Fruit fly (Drosophila melanogaster) whole organism, embryonic: ENCODE results near the gene Vps39.

Experiments used
- BEAF-32 ChIP-seq: fragments of 200-800 bp; sonication (Bioruptor generic); optimal IDR thresholded peaks from 3 replicates; lab custom pipeline; 2017; ENCODE audit warnings: missing biosample characterization, missing genetic modification characterization, mild to moderate bottlenecking, moderate library complexity, missing genetic modification reagents
- Bteb2 ChIP-seq: fragments of 200-800 bp; sonication (Bioruptor generic); optimal IDR thresholded peaks from 2 replicates; lab custom pipeline; 2016; ENCODE audit warnings: missing biosample characterization, missing genetic modification characterization
- CG10267 ChIP-seq: fragments of 200-800 bp; sonication (Bioruptor generic); optimal IDR thresholded peaks from 2 replicates; lab custom pipeline; 2018; ENCODE audit warnings: missing biosample characterization, mild to moderate bottlenecking, missing genetic modification characterization, moderate library complexity
- CG14965 ChIP-seq: fragments of 200-800 bp; sonication (Bioruptor generic); optimal IDR thresholded peaks from 2 replicates; lab custom pipeline; 2016; ENCODE audit warnings: missing biosample characterization, missing genetic modification characterization, borderline replicate concordance
- CG1529 ChIP-seq: fragments of 200-800 bp; sonication (Bioruptor generic); optimal IDR thresholded peaks from 3 replicates; lab custom pipeline; 2018; ENCODE audit warnings: missing biosample characterization, missing genetic modification characterization
- CG16779 ChIP-seq: fragments of 200-800 bp; sonication (Bioruptor generic); IDR thresholded peaks from 2 replicates; pipeline ENCODE4 v1.3.6; 2022; ENCODE audit warnings: missing biosample characterization, missing genetic modification characterization
- CG17912 ChIP-seq: fragments of 200-800 bp; sonication (Bioruptor generic); optimal IDR thresholded peaks from 2 replicates; lab custom pipeline; 2018; ENCODE audit warnings: missing biosample characterization, mild to moderate bottlenecking, missing genetic modification characterization
- CG2116 ChIP-seq: fragments of 200-800 bp; sonication (Bioruptor generic); optimal IDR thresholded peaks from 3 replicates; lab custom pipeline; 2018; ENCODE audit warnings: missing biosample characterization, mild to moderate bottlenecking, missing genetic modification characterization
- CG30431 ChIP-seq: fragments of 200-800 bp; sonication (Bioruptor generic); optimal IDR thresholded peaks from 2 replicates; lab custom pipeline; 2017; ENCODE audit warnings: missing biosample characterization, missing genetic modification characterization
- CG3163 ChIP-seq: fragments of 200-800 bp; sonication (Bioruptor generic); optimal IDR thresholded peaks from 3 replicates; lab custom pipeline; 2016; ENCODE audit warnings: missing biosample characterization, missing genetic modification characterization
- CG42726 ChIP-seq: fragments of 200-800 bp; sonication (Bioruptor generic); IDR thresholded peaks from 2 replicates; pipeline ENCODE4 v1.3.6; 2022; ENCODE audit warnings: missing biosample characterization, missing genetic modification characterization; ENCODE audit not compliant: partially characterized antibody
- CG4360 ChIP-seq: fragments of 200-800 bp; sonication (Bioruptor generic); IDR thresholded peaks from 2 replicates; pipeline ENCODE4 v1.3.6; 2022; ENCODE audit warnings: missing biosample characterization, missing genetic modification characterization
- CG4854 ChIP-seq: fragments of 200-800 bp; sonication (Bioruptor generic); optimal IDR thresholded peaks from 2 replicates; lab custom pipeline; 2016; ENCODE audit warnings: missing biosample characterization, missing genetic modification characterization, inconsistent platforms
- CG6654 ChIP-seq: fragments of 200-800 bp; sonication (Bioruptor generic); optimal IDR thresholded peaks from 2 replicates; lab custom pipeline; 2017; ENCODE audit warnings: missing biosample characterization, mild to moderate bottlenecking, missing genetic modification characterization
- CG7271 ChIP-seq: fragments of 200-800 bp; sonication (Bioruptor generic); optimal IDR thresholded peaks from 2 replicates; lab custom pipeline; 2018; ENCODE audit warnings: missing biosample characterization, mild to moderate bottlenecking, missing genetic modification characterization, moderate library complexity
- CG7745 ChIP-seq: fragments of 200-800 bp; sonication (Bioruptor generic); optimal IDR thresholded peaks from 2 replicates; lab custom pipeline; 2018; ENCODE audit warnings: missing biosample characterization, mild to moderate bottlenecking, missing genetic modification characterization, moderate library complexity
- CG8089 ChIP-seq: fragments of 200-800 bp; sonication (Bioruptor generic); optimal IDR thresholded peaks from 3 replicates; lab custom pipeline; 2016; ENCODE audit warnings: missing biosample characterization, missing genetic modification characterization
- CHES-1-like ChIP-seq: fragments of 200-800 bp; sonication (Bioruptor generic); optimal IDR thresholded peaks from 2 replicates; lab custom pipeline; 2016; ENCODE audit warnings: missing biosample characterization, missing genetic modification characterization
- Chrac-16 ChIP-seq: fragments of 200-800 bp; sonication (Bioruptor generic); optimal IDR thresholded peaks from 3 replicates; lab custom pipeline; 2016; ENCODE audit warnings: missing biosample characterization, missing genetic modification characterization
- Ets65A ChIP-seq: fragments of 200-800 bp; sonication (Bioruptor generic); peaks from one replicate; lab custom pipeline; 2016; ENCODE audit warnings: missing biosample characterization, missing genetic modification characterization
- GATAe ChIP-seq: fragments of 200-800 bp; sonication (Bioruptor generic); conservative IDR thresholded peaks from 2 replicates; pipeline ENCODE4 v1.3.6; 2022; ENCODE audit warnings: missing biosample characterization, missing genetic modification characterization
- Gsc ChIP-seq: fragments of 200-800 bp; sonication (Bioruptor generic); IDR thresholded peaks from 2 replicates; pipeline ENCODE4 v1.3.6; 2022; ENCODE audit warnings: missing biosample characterization, missing genetic modification characterization
- H2.0 ChIP-seq: fragments of 200-800 bp; sonication (Bioruptor generic); IDR thresholded peaks from 2 replicates; pipeline ENCODE4 v1.3.6; 2022; ENCODE audit warnings: missing biosample characterization, missing genetic modification characterization
- Nf-YC ChIP-seq: fragments of 200-800 bp; optimal IDR thresholded peaks from 3 replicates; lab custom pipeline; 2019; ENCODE audit warnings: missing biosample characterization, mild to moderate bottlenecking, missing genetic modification characterization, moderate library complexity
- Rfx ChIP-seq: fragments of 200-800 bp; sonication (Bioruptor generic); IDR thresholded peaks from 2 replicates; pipeline ENCODE4 v1.3.6; 2022; ENCODE audit warnings: missing biosample characterization, missing genetic modification characterization
- Sin3A ChIP-seq: fragments of >200 bp; optimal IDR thresholded peaks from 2 replicates; lab custom pipeline; 2018
- Sox102F ChIP-seq: fragments of 200-800 bp; sonication (Bioruptor generic); optimal IDR thresholded peaks from 2 replicates; lab custom pipeline; 2018; ENCODE audit warnings: missing biosample characterization, mild to moderate bottlenecking, missing genetic modification characterization, moderate library complexity
- Ssrp ChIP-seq: fragments of 200-800 bp; sonication (Bioruptor generic); optimal IDR thresholded peaks from 2 replicates; lab custom pipeline; 2018; ENCODE audit warnings: missing biosample characterization, mild to moderate bottlenecking, missing genetic modification characterization, moderate library complexity
- amos ChIP-seq: fragments of 200-800 bp; sonication (Bioruptor generic); IDR thresholded peaks from 2 replicates; pipeline ENCODE4 v1.3.6; 2022; ENCODE audit warnings: missing biosample characterization, missing genetic modification characterization; ENCODE audit not compliant: partially characterized antibody
- ap ChIP-seq: fragments of 200-800 bp; sonication (Bioruptor generic); IDR thresholded peaks from 2 replicates; pipeline ENCODE4 v1.3.6; 2022; ENCODE audit warnings: missing biosample characterization, missing genetic modification characterization
- ato ChIP-seq: fragments of 200-800 bp; sonication (Bioruptor generic); IDR thresholded peaks from 2 replicates; pipeline ENCODE4 v1.3.6; 2022; ENCODE audit warnings: missing biosample characterization, missing genetic modification characterization; ENCODE audit not compliant: partially characterized antibody
- cg ChIP-seq: fragments of 200-800 bp; sonication (Bioruptor generic); optimal IDR thresholded peaks from 3 replicates; lab custom pipeline; 2019; ENCODE audit warnings: missing biosample characterization, mild to moderate bottlenecking, missing genetic modification characterization, moderate library complexity
- fd96Cb ChIP-seq: fragments of 200-800 bp; sonication (Bioruptor generic); optimal IDR thresholded peaks from 2 replicates; lab custom pipeline; 2018; ENCODE audit warnings: missing biosample characterization, mild to moderate bottlenecking, missing genetic modification characterization, moderate library complexity
- hkb ChIP-seq, 2 experiments: fragments of 200-800 bp in 1 of 2; fragments of >200 bp in 1 of 2; sonication (Bioruptor generic) in 1 of 2; IDR thresholded peaks in 1 of 2; optimal IDR thresholded peaks in 1 of 2; 2 replicates each; pipeline versions ENCODE4 v1.3.6 to Lab custom; 2017 to 2022; ENCODE audit warnings: missing biosample characterization in 1 of 2, missing genetic modification characterization in 1 of 2
- lab ChIP-seq: fragments of 200-800 bp; sonication (Bioruptor generic); optimal IDR thresholded peaks from 3 replicates; lab custom pipeline; 2017; ENCODE audit warnings: missing biosample characterization, missing genetic modification characterization, mild to moderate bottlenecking, moderate library complexity, missing genetic modification reagents
- lilli ChIP-seq: fragments of 200-800 bp; sonication (Bioruptor generic); optimal IDR thresholded peaks from 3 replicates; lab custom pipeline; 2016; ENCODE audit warnings: missing biosample characterization, missing genetic modification characterization
- nerfin-1 ChIP-seq: fragments of 200-800 bp; sonication (Bioruptor generic); optimal IDR thresholded peaks from 3 replicates; lab custom pipeline; 2019; ENCODE audit warnings: missing biosample characterization, mild to moderate bottlenecking, missing genetic modification characterization, moderate library complexity
- nerfin-2 ChIP-seq: fragments of 200-800 bp; sonication (Bioruptor generic); IDR thresholded peaks from 2 replicates; pipeline ENCODE4 v1.3.6; 2022; ENCODE audit warnings: missing biosample characterization, missing genetic modification characterization; ENCODE audit not compliant: partially characterized antibody
- pros ChIP-seq: fragments of 200-800 bp; sonication (Bioruptor generic); optimal IDR thresholded peaks from 3 replicates; lab custom pipeline; 2019; ENCODE audit warnings: missing biosample characterization, mild to moderate bottlenecking, missing genetic modification characterization, moderate library complexity
- repo ChIP-seq: fragments of 200-800 bp; sonication (Bioruptor generic); optimal IDR thresholded peaks from 2 replicates; lab custom pipeline; 2016; ENCODE audit warnings: missing biosample characterization, missing genetic modification characterization
- sd ChIP-seq: fragments of 200-800 bp; sonication (Bioruptor generic); optimal IDR thresholded peaks from 3 replicates; lab custom pipeline; 2018; ENCODE audit warnings: missing biosample characterization, mild to moderate bottlenecking, missing genetic modification characterization, moderate library complexity
- seq ChIP-seq: fragments of 200-800 bp; sonication (Bioruptor generic); IDR thresholded peaks from 2 replicates; pipeline ENCODE4 v1.3.6; 2022; ENCODE audit warnings: missing biosample characterization, missing genetic modification characterization
- shn ChIP-seq: fragments of 200-800 bp; sonication (Bioruptor generic); optimal IDR thresholded peaks from 3 replicates; lab custom pipeline; 2016; ENCODE audit warnings: missing biosample characterization, missing genetic modification characterization
- so ChIP-seq: fragments of 200-800 bp; sonication (Bioruptor generic); IDR thresholded peaks from 3 replicates; pipeline ENCODE4 v1.3.6; 2022; ENCODE audit warnings: missing biosample characterization, missing genetic modification characterization
- sob ChIP-seq: fragments of 200-800 bp; sonication (Bioruptor generic); IDR thresholded peaks from 2 replicates; pipeline ENCODE4 v1.3.6; 2022; ENCODE audit warnings: missing biosample characterization, missing genetic modification characterization
- tin ChIP-seq: fragments of 200-800 bp; sonication (Bioruptor generic); optimal IDR thresholded peaks from 3 replicates; lab custom pipeline; 2016; ENCODE audit warnings: missing biosample characterization, missing genetic modification characterization
- ttk ChIP-seq: fragments of 200-800 bp; sonication (Bioruptor generic); IDR thresholded peaks from 2 replicates; pipeline ENCODE4 v2.1.2; 2022; ENCODE audit warnings: missing biosample characterization, missing genetic modification characterization
- vvl ChIP-seq: fragments of 200-800 bp; sonication (Bioruptor generic); IDR thresholded peaks from 2 replicates; pipeline ENCODE4 v1.3.6; 2022; ENCODE audit warnings: missing biosample characterization, missing genetic modification characterization
- zen2 ChIP-seq: fragments of 200-800 bp; sonication (Bioruptor generic); IDR thresholded peaks from 3 replicates; pipeline ENCODE4 v1.3.6; 2022; ENCODE audit warnings: missing biosample characterization, missing genetic modification characterization; ENCODE audit not compliant: partially characterized antibody
- zfh1 ChIP-seq: fragments of 200-800 bp; sonication (Bioruptor generic); IDR thresholded peaks from 3 replicates; pipeline ENCODE4 v1.3.6; 2022; ENCODE audit warnings: missing biosample characterization, missing genetic modification characterization

Vps39 gene

dm6 chr3R:18245044-18245596 is 29.1 kb downstream of the Vps39 start:
- TF ChIP-seq CG8089 (GFP tag; lab: Kevin White, UChicago) (no peak), lilli (GFP tag; lab: Kevin White, UChicago) (no peak), seq (GFP tag; lab: Robert Waterston, UW) (peak; percentile 16; the same call in 1 of the 2 replicates), tin (GFP tag; lab: Kevin White, UChicago) (no peak), CG7745 (tag; lab: Kevin White, UChicago) (no peak), CG10267 (tag; lab: Kevin White, UChicago) (no peak), CG6654 (GFP tag; lab: Kevin White, UChicago) (no peak), CG7271 (tag; lab: Kevin White, UChicago) (no peak), CG16779 (GFP tag; lab: Robert Waterston, UW) (0 out of 2 replicates have a peak, but pooled peaks have one; percentile 3), zfh1 (GFP tag; lab: Robert Waterston, UW) (no peak), CG4360 (no peak), amos (GFP tag; lab: Robert Waterston, UW) (no peak), CG4854 (GFP tag; lab: Kevin White, UChicago) (no peak), nerfin-1 (tag; lab: Kevin White, UChicago) (peak; percentile 98), CG1529 (no peak), H2.0 (GFP tag; lab: Robert Waterston, UW) (no peak), ap (GFP tag; lab: Robert Waterston, UW) (peak; percentile 17; the same call in 1 of the 2 replicates), ttk (0 out of 2 replicates have a peak, but pooled peaks have one; percentile 17), CG30431 (no peak), hkb (optimal IDR thresholded peaks at IDR 0.05; lab: Kevin White, UChicago) (no peak), hkb (GFP tag; IDR thresholded peaks at IDR 0.05; lab: Robert Waterston, UW) (peak; percentile 23; the same call in 1 of the 2 replicates), Bteb2 (GFP tag; lab: Kevin White, UChicago) (no peak), CG42726 (GFP tag; lab: Robert Waterston, UW) (no peak), CG3163 (GFP tag; lab: Kevin White, UChicago) (no peak), Ets65A (GFP tag; lab: Kevin White, UChicago) (peak; percentile 29), CG2116 (GFP tag; lab: Kevin White, UChicago) (no peak), zen2 (GFP tag; lab: Robert Waterston, UW) (no peak), Nf-YC (tag; lab: Kevin White, UChicago) (no peak), repo (GFP tag; lab: Kevin White, UChicago) (no peak), CHES-1-like (GFP tag; lab: Kevin White, UChicago) (no peak), Rfx (GFP tag; lab: Robert Waterston, UW) (no peak), nerfin-2 (0 out of 2 replicates have a peak, but pooled peaks have one; percentile 14), CG17912 (GFP tag; lab: Kevin White, UChicago) (no peak), sob (GFP tag; lab: Robert Waterston, UW) (0 out of 2 replicates have a peak, but pooled peaks have one; percentile 6), vvl (GFP tag; lab: Robert Waterston, UW) (no peak), fd96Cb (no peak), sd (peak; percentile 67), Sox102F (GFP tag; lab: Kevin White, UChicago) (no peak), shn (GFP tag; lab: Kevin White, UChicago) (no peak), GATAe (no peak), Gsc (GFP tag; lab: Robert Waterston, UW) (no peak), lab (GFP tag; lab: Kevin White, UChicago) (peak; percentile 32), so (GFP tag; lab: Robert Waterston, UW) (no peak), Sin3A (lab: Kevin White, UChicago) (no peak), Chrac-16 (GFP tag; lab: Kevin White, UChicago) (no peak), pros (GFP tag; lab: Kevin White, UChicago) (peak; percentile 74), Ssrp (tag; lab: Kevin White, UChicago) (peak; percentile 0), BEAF-32 (GFP tag; lab: Kevin White, UChicago) (no peak), CG14965 (GFP tag; lab: Kevin White, UChicago) (no peak), ato (GFP tag; lab: Robert Waterston, UW) (no peak), cg (peak; percentile 35)
